Fruit fly (Drosophila melanogaster): ENCODE data around the gene CG11374.

CG11374 gene

dm6 chr2L:120492-121455 is 44.6 kb downstream of the CG11374 start (continued):
- TF ChIP-seq dl (GFP tag; optimal IDR thresholded peaks at IDR 0.05; ENCODE audit: insufficient read depth in 1 of 2, partially characterized antibody in 2 of 2): peak in 1 of 2 experiments; percentile 8
- TF ChIP-seq br (GFP tag; optimal IDR thresholded peaks at IDR 0.05): peak; percentile 73
- TF ChIP-seq brk (GFP tag; optimal IDR thresholded peaks at IDR 0.05): no peak
- TF ChIP-seq CG32264 (GFP tag; optimal IDR thresholded peaks at IDR 0.05): no peak
- no peak for TF ChIP-seq sage (GFP tag; optimal IDR thresholded peaks at IDR 0.05)
- peak; percentile 33 for TF ChIP-seq Hnf4 (GFP tag; optimal IDR thresholded peaks at IDR 0.05)

dm6 chr2L:121456-121831 is 45.3 kb downstream of the CG11374 start, which contains the start of gene CG4822:
CG4822 (minus strand) TSS chr2L:121754.
- TF ChIP-seq dmrt93B (GFP tag; optimal IDR thresholded peaks at IDR 0.05) (no peak), Myc (optimal IDR thresholded peaks at IDR 0.05) (no peak), Mio (GFP tag; optimal IDR thresholded peaks at IDR 0.05) (no peak), Rel (GFP tag; optimal IDR thresholded peaks at IDR 0.05) (no peak), Rel (tag; optimal IDR thresholded peaks at IDR 0.05) (no peak)

- TF ChIP-seq rgr (GFP tag; optimal IDR thresholded peaks at IDR 0.05): no peak
- peak; percentile 26 for TF ChIP-seq tai (GFP tag; optimal IDR thresholded peaks at IDR 0.05)
Measured at dm6 chr2L:122167-123006, 46.2 kb downstream of the CG11374 start.

- TF ChIP-seq N (GFP tag; optimal IDR thresholded peaks at IDR 0.05) (no peak), foxo (GFP tag; optimal IDR thresholded peaks at IDR 0.05) (no peak), Rel (GFP tag; optimal IDR thresholded peaks at IDR 0.05) (no peak), Rel (tag; optimal IDR thresholded peaks at IDR 0.05) (no peak), tai (GFP tag; optimal IDR thresholded peaks at IDR 0.05) (no peak)
Measured at dm6 chr2L:123007-123327, 46.8 kb downstream of the CG11374 start.

dm6 chr2L:125364-126252 is 49.5 kb downstream of the CG11374 start:
- TF ChIP-seq HLH106 (tag; optimal IDR thresholded peaks at IDR 0.05) (no peak), psq (GFP tag; optimal IDR thresholded peaks at IDR 0.05) (no peak), Hnf4 (GFP tag; optimal IDR thresholded peaks at IDR 0.05) (peak; percentile 32), Dfd (GFP tag; optimal IDR thresholded peaks at IDR 0.05) (no peak)

All from whole organism, wandering third instar larva.